Fruit fly (Drosophila melanogaster): ENCODE data around the gene CG4576.

DNA sequence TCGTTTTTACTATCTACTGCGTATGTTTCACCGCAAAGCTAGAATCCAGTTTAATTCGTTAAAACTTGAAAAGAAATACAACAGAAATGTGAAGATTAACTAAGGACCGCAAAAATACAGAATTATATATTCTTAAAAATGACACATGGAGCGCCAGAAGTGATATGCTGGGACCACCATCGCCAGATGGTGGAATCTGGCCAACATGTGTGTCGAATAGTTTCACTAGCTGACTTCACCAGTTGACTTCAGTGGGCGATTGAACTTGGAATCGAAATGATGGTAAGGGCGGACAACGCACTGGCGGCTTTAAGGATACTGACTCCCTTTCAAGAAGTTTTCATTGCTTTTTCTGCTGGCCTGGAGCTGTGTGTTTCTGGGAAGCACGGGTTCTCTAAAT, 23.5 kb upstream of the CG4576 start, which contains the start of gene CG9593:
- TF ChIP-seq pan (optimal IDR thresholded peaks at IDR 0.05) (no peak), CG8478 (optimal IDR thresholded peaks at IDR 0.05) (no peak), psq (optimal IDR thresholded peaks at IDR 0.05) (no peak), usp (GFP tag; optimal IDR thresholded peaks at IDR 0.05) (no peak), EcR (GFP tag; optimal IDR thresholded peaks at IDR 0.05) (no peak), Dll (optimal IDR thresholded peaks at IDR 0.05) (no peak)
